Fruit fly (Drosophila melanogaster) whole organism, pupa: ENCODE results near the gene nAChRalpha6.

Experiments
- CG12605 ChIP-seq: fragments of 200-800 bp; sonication (Bioruptor generic); IDR thresholded peaks from 2 replicates; pipeline ENCODE4 v1.3.6; 2022; ENCODE audit warnings: missing biosample characterization, missing genetic modification characterization
- CG13204 ChIP-seq: fragments of 200-800 bp; sonication (Bioruptor generic); optimal IDR thresholded peaks from 2 replicates; lab custom pipeline; 2018; ENCODE audit warnings: missing biosample characterization, mild to moderate bottlenecking, missing genetic modification characterization, moderate library complexity
- CG14655 ChIP-seq: fragments of 200-800 bp; sonication (Bioruptor generic); optimal IDR thresholded peaks from 3 replicates; lab custom pipeline; 2017; ENCODE audit warnings: mild to moderate bottlenecking, missing biosample characterization, missing genetic modification reagents, missing genetic modification characterization
- CG15710 ChIP-seq: fragments of 200-800 bp; sonication (Bioruptor generic); optimal IDR thresholded peaks from 2 replicates; lab custom pipeline; 2018; ENCODE audit warnings: missing biosample characterization, mild to moderate bottlenecking, missing genetic modification characterization, moderate library complexity
- CG17806 ChIP-seq: fragments of 200-800 bp; sonication (Bioruptor generic); optimal IDR thresholded peaks from 2 replicates; lab custom pipeline; 2018; ENCODE audit warnings: missing biosample characterization, mild to moderate bottlenecking, missing genetic modification characterization, moderate library complexity
- CG4496 ChIP-seq: fragments of 200-800 bp; sonication (Bioruptor generic); IDR thresholded peaks from 3 replicates; pipeline ENCODE4 v1.3.6; 2022; ENCODE audit warnings: missing biosample characterization, missing genetic modification characterization
- EcR ChIP-seq: fragments of 200-800 bp; sonication (Bioruptor generic); optimal IDR thresholded peaks from 3 replicates; lab custom pipeline; 2019; ENCODE audit warnings: missing biosample characterization, missing genetic modification characterization, mild to moderate bottlenecking, moderate library complexity, missing genetic modification reagents
- Ets98B ChIP-seq: fragments of 200-800 bp; sonication (Bioruptor generic); IDR thresholded peaks from 2 replicates; pipeline ENCODE4 v1.3.6; 2022; ENCODE audit warnings: missing biosample characterization, missing genetic modification characterization
- Pif1A ChIP-seq: fragments of 200-800 bp; sonication (Bioruptor generic); optimal IDR thresholded peaks from 3 replicates; lab custom pipeline; 2016; ENCODE audit warnings: missing biosample characterization, missing genetic modification characterization
- fd96Ca ChIP-seq: fragments of 200-800 bp; sonication (Bioruptor generic); IDR thresholded peaks from 3 replicates; pipeline ENCODE4 v1.3.6; 2022; ENCODE audit warnings: missing biosample characterization, missing genetic modification characterization
- gl ChIP-seq: fragments of 200-800 bp; sonication (Bioruptor generic); optimal IDR thresholded peaks from 2 replicates; lab custom pipeline; 2018; ENCODE audit warnings: missing biosample characterization, mild to moderate bottlenecking, missing genetic modification characterization

DNA sequence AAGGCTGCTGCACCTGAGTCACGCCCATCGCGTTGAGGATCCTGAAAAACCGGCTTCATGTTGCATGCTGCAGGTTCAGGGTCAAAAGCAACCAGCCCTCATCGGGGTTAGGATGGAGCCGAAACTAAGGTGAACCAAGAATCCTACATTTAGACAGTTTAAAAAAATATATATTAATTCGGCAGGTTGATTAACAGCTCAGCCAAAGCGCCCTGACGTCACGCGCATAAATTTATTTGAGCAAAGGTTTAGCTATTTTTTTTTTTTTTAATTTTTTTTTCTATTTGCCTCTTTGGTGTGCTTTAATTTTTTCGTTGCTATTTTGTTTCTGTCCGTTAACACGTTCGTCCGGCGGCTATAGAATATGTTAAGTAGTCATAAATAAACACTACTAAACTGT, 101.6 kb downstream of the nAChRalpha6 start:
- TF ChIP-seq CG4496 (GFP tag; lab: Robert Waterston, UW) (no peak), Pif1A (GFP tag; lab: Kevin White, UChicago) (no peak), CG14655 (GFP tag; lab: Kevin White, UChicago) (no peak), CG12605 (no peak), CG13204 (GFP tag; lab: Kevin White, UChicago) (no peak), gl (no peak), fd96Ca (GFP tag; lab: Robert Waterston, UW) (no peak), Ets98B (GFP tag; lab: Robert Waterston, UW) (no peak), EcR (no peak), CG17806 (tag; lab: Kevin White, UChicago) (no peak), CG15710 (tag; lab: Kevin White, UChicago) (no peak)
